Worm (Caenorhabditis elegans): Measurements from ENCODE around the gene Y47D3B.3.

Gene Y47D3B.3

ce11 chrIII:11397499-11397898 is at the start of gene Y47D3B.3:
Y47D3B.3 (plus strand) TSS chrIII:11397799.
- no peak for TF ChIP-seq dao-5 (tag; optimal IDR thresholded peaks at IDR 0.05)
- no peak for TF ChIP-seq W03F9.2 (tag; optimal IDR thresholded peaks at IDR 0.05)
- no peak for TF ChIP-seq him-1 (tag; optimal IDR thresholded peaks at IDR 0.05)

ce11 chrIII:11350107-11350826 is 47.3 kb upstream of the Y47D3B.3 start:
- TF ChIP-seq dao-5 (tag; optimal IDR thresholded peaks at IDR 0.05): no peak
- TF ChIP-seq him-1 (tag; optimal IDR thresholded peaks at IDR 0.05): no peak
- TF ChIP-seq W03F9.2 (tag; optimal IDR thresholded peaks at IDR 0.05): no peak

- no peak for TF ChIP-seq W03F9.2 (tag; optimal IDR thresholded peaks at IDR 0.05)
- TF ChIP-seq him-1 (tag; optimal IDR thresholded peaks at IDR 0.05): no peak
- TF ChIP-seq dao-5 (tag; optimal IDR thresholded peaks at IDR 0.05): no peak
Measured at ce11 chrIII:11352840-11353239, 44.8 kb upstream of the Y47D3B.3 start.

- TF ChIP-seq W03F9.2 (tag; optimal IDR thresholded peaks at IDR 0.05) (no peak), dao-5 (tag; optimal IDR thresholded peaks at IDR 0.05) (no peak), him-1 (tag; optimal IDR thresholded peaks at IDR 0.05) (no peak)
Measured at ce11 chrIII:11353499-11353898, 44.1 kb upstream of the Y47D3B.3 start.

- no peak for TF ChIP-seq W03F9.2 (tag; optimal IDR thresholded peaks at IDR 0.05)
Measured at ce11 chrIII:11355758-11356323, 41.8 kb upstream of the Y47D3B.3 start.

- no peak for TF ChIP-seq him-1 (tag; optimal IDR thresholded peaks at IDR 0.05)
- TF ChIP-seq W03F9.2 (tag; optimal IDR thresholded peaks at IDR 0.05): no peak
- no peak for TF ChIP-seq dao-5 (tag; optimal IDR thresholded peaks at IDR 0.05)
Measured at ce11 chrIII:11357418-11357817, 40.2 kb upstream of the Y47D3B.3 start.

ce11 chrIII:11358273-11358672 is 39.3 kb upstream of the Y47D3B.3 start:
- TF ChIP-seq dao-5 (tag; optimal IDR thresholded peaks at IDR 0.05): no peak

- no peak for TF ChIP-seq W03F9.2 (tag; optimal IDR thresholded peaks at IDR 0.05)
- TF ChIP-seq him-1 (tag; optimal IDR thresholded peaks at IDR 0.05): no peak
- TF ChIP-seq dao-5 (tag; optimal IDR thresholded peaks at IDR 0.05): no peak
Measured at ce11 chrIII:11359422-11359821, 38.2 kb upstream of the Y47D3B.3 start.

ce11 chrIII:11360156-11360555 is 37.4 kb upstream of the Y47D3B.3 start, which contains the start of gene T28D6.4:
T28D6.4 (plus strand) TSS chrIII:11360456.
- TF ChIP-seq W03F9.2 (tag; optimal IDR thresholded peaks at IDR 0.05): no peak
- TF ChIP-seq dao-5 (tag; optimal IDR thresholded peaks at IDR 0.05): no peak
- TF ChIP-seq him-1 (tag; optimal IDR thresholded peaks at IDR 0.05): no peak

- TF ChIP-seq him-1 (tag; optimal IDR thresholded peaks at IDR 0.05): no peak
- no peak for TF ChIP-seq W03F9.2 (tag; optimal IDR thresholded peaks at IDR 0.05)
- no peak for TF ChIP-seq dao-5 (tag; optimal IDR thresholded peaks at IDR 0.05)
Measured at ce11 chrIII:11361394-11361793, 36.2 kb upstream of the Y47D3B.3 start.

ce11 chrIII:11362915-11363314 is 34.7 kb upstream of the Y47D3B.3 start:
- no peak for TF ChIP-seq dao-5 (tag; optimal IDR thresholded peaks at IDR 0.05)
- TF ChIP-seq W03F9.2 (tag; optimal IDR thresholded peaks at IDR 0.05): no peak
- no peak for TF ChIP-seq him-1 (tag; optimal IDR thresholded peaks at IDR 0.05)

ce11 chrIII:11366467-11366866 is 31.1 kb upstream of the Y47D3B.3 start, which contains the start of gene T28D6.3:
T28D6.3 (plus strand) TSS chrIII:11366767.
- TF ChIP-seq W03F9.2 (tag; optimal IDR thresholded peaks at IDR 0.05) (no peak), him-1 (tag; optimal IDR thresholded peaks at IDR 0.05) (no peak), dao-5 (tag; optimal IDR thresholded peaks at IDR 0.05) (no peak)

ce11 chrIII:11371236-11371635 is 26.4 kb upstream of the Y47D3B.3 start:
- TF ChIP-seq him-1 (tag; optimal IDR thresholded peaks at IDR 0.05) (peak; percentile 71), dao-5 (tag; optimal IDR thresholded peaks at IDR 0.05) (no peak)

ce11 chrIII:11371688-11372087 is 25.9 kb upstream of the Y47D3B.3 start, which contains the start of gene tba-7:
tba-7 (minus strand) TSS chrIII:11371788.
- TF ChIP-seq dao-5 (tag; optimal IDR thresholded peaks at IDR 0.05): no peak
- TF ChIP-seq W03F9.2 (tag; optimal IDR thresholded peaks at IDR 0.05): no peak
- no peak for TF ChIP-seq him-1 (tag; optimal IDR thresholded peaks at IDR 0.05)

Measured in whole organism, L4/young adult.